Worm (Caenorhabditis elegans) whole organism, L4 larva: ENCODE measurements around the gene unc-17.
A peak's percentile ranks its signal among the peaks of the same experiment; 100 is the strongest.

Source experiments
- D1046.2 ChIP-seq: fragments of 200-800 bp; sonication (Bioruptor generic); IDR thresholded peaks from 2 replicates; pipeline ENCODE4 v1.3.6; 2022; ENCODE audit warnings: missing genetic modification characterization, missing compliant biosample characterization
- F37D6.2 ChIP-seq: sonication (generic microtip); optimal IDR thresholded peaks from 2 replicates; lab custom pipeline; 2016; ENCODE audit warnings: mild to moderate bottlenecking, missing genetic modification characterization, missing compliant biosample characterization
- T20F7.1 ChIP-seq: fragments of 200-800 bp; sonication (Bioruptor generic); optimal IDR thresholded peaks from 2 replicates; lab custom pipeline; 2018; ENCODE audit warnings: mild to moderate bottlenecking, missing genetic modification characterization, missing compliant biosample characterization
- T26A8.4 ChIP-seq: fragments of 200-800 bp; sonication (Bioruptor generic); IDR thresholded peaks from 2 replicates; pipeline ENCODE4 v1.3.6; 2022; ENCODE audit warnings: missing genetic modification characterization, missing compliant biosample characterization
- Y5F2A.4 ChIP-seq: fragments of 200-800 bp; sonication (Bioruptor generic); optimal IDR thresholded peaks from 2 replicates; lab custom pipeline; 2018; ENCODE audit warnings: mild to moderate bottlenecking, missing genetic modification characterization, missing compliant biosample characterization
- ZK546.5 ChIP-seq, 2 experiments: sonication (generic microtip); optimal IDR thresholded peaks; 2 replicates each; lab custom pipeline; 2017; ENCODE audit warnings: missing biosample characterization in 2 of 2, missing genetic modification characterization in 2 of 2
- ama-1 ChIP-seq: fragments of 150-350 bp; optimal IDR thresholded peaks from 2 replicates; lab custom pipeline; 2014; ENCODE audit warnings: inconsistent platforms, mixed read lengths
- ceh-28 ChIP-seq: fragments of 150-350 bp; optimal IDR thresholded peaks from 2 replicates; lab custom pipeline; 2014; ENCODE audit warnings: missing biosample characterization, missing genetic modification reagents, missing genetic modification characterization
- ceh-44 ChIP-seq: fragments of 200-800 bp; sonication (Bioruptor generic); IDR thresholded peaks from 2 replicates; pipeline ENCODE4 v1.3.6; 2022; ENCODE audit warnings: missing genetic modification reagents, missing genetic modification characterization, missing compliant biosample characterization
- ceh-62 ChIP-seq: sonication (generic microtip); optimal IDR thresholded peaks from 2 replicates; lab custom pipeline; 2017; ENCODE audit warnings: missing biosample characterization, missing genetic modification characterization
- daf-12 ChIP-seq: fragments of 150-350 bp; optimal IDR thresholded peaks from 2 replicates; lab custom pipeline; 2014; ENCODE audit warnings: missing biosample characterization, missing genetic modification reagents, missing genetic modification characterization
- egl-27 ChIP-seq: sonication (generic microtip); optimal IDR thresholded peaks from 3 replicates; lab custom pipeline; 2017; ENCODE audit warnings: missing biosample characterization, missing genetic modification reagents, missing genetic modification characterization
- fos-1 ChIP-seq: fragments of 150-350 bp; optimal IDR thresholded peaks from 2 replicates; lab custom pipeline; 2014; ENCODE audit warnings: missing biosample characterization, missing genetic modification characterization
- lin-38 ChIP-seq: fragments of 200-800 bp; sonication (Bioruptor generic); IDR thresholded peaks from 2 replicates; pipeline ENCODE4 v1.3.6; 2022; ENCODE audit warnings: missing genetic modification reagents, missing genetic modification characterization, missing compliant biosample characterization
- nhr-10 ChIP-seq: fragments of 150-350 bp; optimal IDR thresholded peaks from 2 replicates; lab custom pipeline; 2014; ENCODE audit warnings: missing biosample characterization, missing genetic modification characterization
- nhr-102 ChIP-seq: sonication (generic microtip); optimal IDR thresholded peaks from 2 replicates; lab custom pipeline; 2016; ENCODE audit warnings: mild to moderate bottlenecking, missing genetic modification characterization, moderate library complexity, missing compliant biosample characterization
- nhr-111 ChIP-seq: fragments of 200-800 bp; sonication (Bioruptor generic); optimal IDR thresholded peaks from 2 replicates; lab custom pipeline; 2018; ENCODE audit warnings: mild to moderate bottlenecking, missing genetic modification characterization, missing compliant biosample characterization
- nhr-237 ChIP-seq: sonication (generic microtip); optimal IDR thresholded peaks from 2 replicates; lab custom pipeline; 2017; ENCODE audit warnings: missing biosample characterization, missing genetic modification characterization
- nhr-28 ChIP-seq: fragments of 150-350 bp; optimal IDR thresholded peaks from 2 replicates; lab custom pipeline; 2014; ENCODE audit warnings: missing biosample characterization, missing genetic modification characterization
- nhr-48 ChIP-seq: sonication (generic microtip); optimal IDR thresholded peaks from 2 replicates; lab custom pipeline; 2016; ENCODE audit warnings: mild to moderate bottlenecking, missing genetic modification characterization, missing compliant biosample characterization
- nhr-6 ChIP-seq: fragments of 150-350 bp; optimal IDR thresholded peaks from 2 replicates; lab custom pipeline; 2014; ENCODE audit warnings: missing biosample characterization, missing genetic modification characterization
- pha-4 ChIP-seq, 2 experiments: fragments of 150-350 bp in 1 of 2; fragments of 200-800 bp in 1 of 2; sonication (Bioruptor generic) in 1 of 2; IDR thresholded peaks in 1 of 2; optimal IDR thresholded peaks in 1 of 2; 2 replicates each; pipeline versions ENCODE4 v1.3.6 to Lab custom; 2014 to 2022; ENCODE audit warnings: missing genetic modification characterization in 2 of 2, missing genetic modification reagents in 2 of 2, missing biosample characterization in 1 of 2, missing compliant biosample characterization in 1 of 2
- rbr-2 ChIP-seq: sonication (generic microtip); optimal IDR thresholded peaks from 2 replicates; lab custom pipeline; 2016; ENCODE audit warnings: missing genotype, missing genetic modification characterization, missing compliant biosample characterization
- set-16 ChIP-seq: fragments of 200-800 bp; sonication (Bioruptor generic); IDR thresholded peaks from 2 replicates; pipeline ENCODE4 v1.3.6; 2022; ENCODE audit warnings: missing genetic modification reagents, missing genetic modification characterization, missing compliant biosample characterization
- skn-1 ChIP-seq: fragments of 150-350 bp; optimal IDR thresholded peaks from 2 replicates; lab custom pipeline; 2014; ENCODE audit warnings: missing biosample characterization, missing genetic modification characterization
- spr-1 ChIP-seq: sonication (generic microtip); optimal IDR thresholded peaks from 2 replicates; lab custom pipeline; 2016; ENCODE audit warnings: mild to moderate bottlenecking, missing genetic modification characterization, missing compliant biosample characterization
- tag-97 ChIP-seq: fragments of 200-800 bp; sonication (Bioruptor generic); IDR thresholded peaks from 2 replicates; pipeline ENCODE4 v1.3.6; 2022; ENCODE audit warnings: missing genetic modification characterization, missing compliant biosample characterization
- unc-62 ChIP-seq, 3 experiments: fragments of 150-350 bp in 1 of 3; sonication (generic microtip); optimal IDR thresholded peaks in 2 of 3; peaks in 1 of 3; 1 replicate in 1 of 3; 2 replicates in 2 of 3; lab custom pipeline; 2014 to 2017; ENCODE audit warnings: missing biosample characterization in 3 of 3, missing genetic modification characterization in 3 of 3, missing genetic modification reagents in 3 of 3, missing genotype in 1 of 3
- zip-11 ChIP-seq: fragments of 200-800 bp; sonication (Bioruptor generic); IDR thresholded peaks from 2 replicates; pipeline ENCODE4 v1.3.6; 2022; ENCODE audit warnings: missing genetic modification characterization, missing compliant biosample characterization
- zip-2 ChIP-seq: fragments of 150-350 bp; optimal IDR thresholded peaks from 2 replicates; lab custom pipeline; 2014; ENCODE audit warnings: missing biosample characterization, missing genetic modification characterization

Gene unc-17

DNA sequence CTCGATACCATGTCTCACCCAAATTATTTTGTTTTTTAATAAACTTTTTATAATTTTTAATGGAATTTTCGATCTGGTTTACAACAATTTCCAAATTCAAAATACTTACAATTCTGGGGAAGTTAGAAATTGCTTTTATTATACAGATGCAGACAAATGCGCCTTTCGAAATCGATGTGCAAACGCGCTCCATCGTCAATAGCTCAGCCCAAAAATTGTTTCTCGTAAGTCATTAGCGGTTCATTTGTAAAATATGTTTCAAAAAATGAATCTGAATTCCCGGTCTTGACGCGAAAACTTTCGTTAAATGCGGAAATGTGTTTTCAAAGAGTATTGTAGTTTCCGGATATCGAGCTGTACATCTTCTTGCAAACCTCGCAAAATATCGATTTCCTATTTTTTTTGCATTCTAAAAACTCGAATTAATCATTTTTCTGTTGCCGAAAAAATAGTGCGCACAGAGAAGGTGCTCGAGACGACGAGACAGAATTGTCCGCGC, 45.0 kb downstream of the unc-17 start, which contains the start of gene Y37E11B.1:
Gene Y37E11B.1, plus strand, starts transcription at position 145 of the 499 bp plus-strand sequence.
- TF ChIP-seq nhr-28 (tag; lab: Kevin White, UChicago) (no peak), rbr-2 (tag; lab: Kevin White, UChicago) (no peak), nhr-6 (tag; lab: Kevin White, UChicago) (no peak)

DNA sequence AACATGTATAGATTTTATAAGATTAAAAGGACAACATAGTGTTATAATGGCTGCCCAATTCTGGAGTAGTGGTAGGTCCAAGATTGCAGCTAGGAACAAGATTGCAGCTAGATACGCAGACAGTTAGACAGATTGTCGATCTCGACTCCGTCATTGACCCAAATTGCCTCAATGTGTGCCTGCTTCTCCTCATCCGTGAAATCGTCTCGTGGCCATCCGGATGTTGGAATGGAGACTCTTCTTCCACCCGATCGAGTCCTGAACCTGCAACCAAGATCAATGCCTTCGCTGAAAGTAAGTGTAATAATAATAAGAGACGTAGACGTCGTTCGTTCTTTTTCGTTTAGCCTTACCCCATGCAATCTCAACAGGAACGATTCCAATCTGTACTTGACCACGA, 45.8 kb downstream of the unc-17 start:
- no peak for TF ChIP-seq spr-1 (tag; lab: Kevin White, UChicago)
- peak in 1 of 2 experiments; percentile 72 for TF ChIP-seq unc-62 (GFP tag; optimal IDR thresholded peaks at IDR 0.05 in 1 of 2; lab: Kevin White, UChicago)
- no peak for TF ChIP-seq unc-62 (tag; optimal IDR thresholded peaks at IDR 0.05; lab: Kevin White, UChicago)
- TF ChIP-seq nhr-102 (tag; lab: Kevin White, UChicago), result no peak

DNA sequence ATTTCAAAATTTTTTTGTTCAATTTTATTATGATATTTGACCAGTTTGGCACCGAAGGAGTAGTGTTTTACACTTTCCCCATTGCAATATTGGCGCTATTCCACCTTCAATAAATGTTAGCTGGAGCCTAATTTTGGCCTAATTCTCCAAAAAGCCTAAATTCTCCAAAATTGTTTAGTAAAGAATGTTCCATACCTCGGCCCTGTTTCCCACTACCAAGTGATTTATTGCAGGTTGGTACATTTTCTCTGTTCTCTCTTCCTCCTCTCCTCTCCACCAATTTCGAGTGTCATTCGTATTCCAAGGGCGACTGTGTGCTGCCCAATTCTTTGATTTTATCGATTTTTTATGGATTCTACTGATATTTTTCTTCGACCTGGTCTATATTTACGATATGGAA, 46.3 kb downstream of the unc-17 start, which contains the start of gene Y37E11B.2:
Gene Y37E11B.2, plus strand, starts transcription at position 301 of the 400 bp plus-strand sequence.
- TF ChIP-seq nhr-237 (no peak), ceh-62 (tag; lab: Kevin White, UChicago) (no peak), daf-12 (tag; lab: Kevin White, UChicago) (no peak), fos-1 (tag; lab: Kevin White, UChicago) (no peak), ama-1 (lab: Kevin White, UChicago) (no peak), T20F7.1 (GFP tag; lab: Kevin White, UChicago) (no peak), zip-2 (tag; lab: Kevin White, UChicago) (no peak), T26A8.4 (no peak), tag-97 (no peak), Y5F2A.4 (GFP tag; lab: Kevin White, UChicago) (no peak), D1046.2 (GFP tag; lab: Robert Waterston, UW) (no peak), ceh-44 (GFP tag; lab: Robert Waterston, UW) (no peak), egl-27 (tag; lab: Kevin White, UChicago) (no peak), F37D6.2 (tag; lab: Kevin White, UChicago) (no peak), lin-38 (GFP tag; lab: Robert Waterston, UW) (no peak), skn-1 (tag; lab: Kevin White, UChicago) (no peak), ceh-28 (no peak), ZK546.5 (tag; optimal IDR thresholded peaks at IDR 0.05; lab: Kevin White, UChicago) (no peak), nhr-48 (tag; lab: Kevin White, UChicago) (no peak)

DNA sequence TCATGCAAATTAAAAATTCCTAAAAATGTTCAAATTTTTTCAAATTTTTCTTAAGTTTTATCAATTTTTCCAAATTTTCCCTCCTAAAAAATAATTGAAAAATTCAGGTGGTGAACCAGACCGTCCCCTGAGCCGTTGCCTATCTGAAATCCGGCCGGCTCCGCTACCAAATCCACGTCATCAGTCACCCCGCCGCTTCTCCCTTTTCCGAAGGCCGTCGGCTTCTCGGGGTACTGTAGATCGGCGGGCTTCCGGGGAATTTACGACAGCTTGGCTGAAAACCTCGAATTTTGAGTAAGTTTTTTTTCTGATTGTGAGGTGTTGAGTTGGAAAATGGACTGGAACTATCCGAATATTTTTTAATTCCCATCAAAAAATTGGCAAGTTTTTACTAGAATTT, 53.9 kb downstream of the unc-17 start:
- TF ChIP-seq zip-11 (GFP tag; lab: Robert Waterston, UW), result no peak
- no peak for TF ChIP-seq pha-4 (GFP tag; IDR thresholded peaks at IDR 0.05; lab: Robert Waterston, UW)
- no peak for TF ChIP-seq pha-4 (tag; optimal IDR thresholded peaks at IDR 0.05; lab: Kevin White, UChicago)
- TF ChIP-seq set-16 (GFP tag; lab: Robert Waterston, UW), result peak; percentile 69

DNA sequence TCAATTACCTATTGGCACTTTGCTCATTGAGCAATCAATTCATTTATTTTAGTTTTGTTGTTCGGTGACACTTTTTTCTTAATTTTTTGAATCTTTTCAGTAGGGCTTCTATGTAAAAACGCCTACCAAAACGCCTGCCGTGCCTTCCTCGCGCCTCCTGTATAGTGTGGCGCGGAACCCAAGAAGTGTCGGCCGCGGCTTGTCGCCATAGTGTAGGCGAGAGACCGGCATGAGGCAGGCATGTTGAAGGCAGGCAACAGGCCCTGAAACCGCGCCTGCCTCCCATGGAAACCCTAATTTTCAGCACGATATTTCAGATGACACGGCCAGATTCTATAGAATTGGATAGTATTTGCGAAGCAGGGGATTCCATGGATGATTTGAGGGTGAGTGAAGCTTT, 55.9 kb downstream of the unc-17 start, which contains the start of gene otpl-1:
Gene otpl-1, plus strand, starts transcription at position 372 of the 400 bp plus-strand sequence.
- TF ChIP-seq nhr-10 (tag; lab: Kevin White, UChicago) (no peak), ceh-28 (no peak), set-16 (GFP tag; lab: Robert Waterston, UW) (peak; percentile 47; the same call in 1 of the 2 replicates), nhr-111 (GFP tag; lab: Kevin White, UChicago) (no peak)
